Worm (Caenorhabditis elegans) whole organism, early embryonic: ENCODE results near the gene F12E12.6.

ENCODE experiments used
- B0310.2 ChIP-seq: sonication (generic microtip); optimal IDR thresholded peaks from 2 replicates; lab custom pipeline; 2016; ENCODE audit warnings: mild to moderate bottlenecking, missing genetic modification characterization, missing compliant biosample characterization
- F13C5.2 ChIP-seq: sonication (generic microtip); optimal IDR thresholded peaks from 2 replicates; lab custom pipeline; 2017; ENCODE audit warnings: mild to moderate bottlenecking, missing genetic modification characterization, inconsistent platforms, missing compliant biosample characterization
- aly-1 ChIP-seq: sonication (generic microtip); optimal IDR thresholded peaks from 2 replicates; lab custom pipeline; 2016; ENCODE audit warnings: missing genetic modification characterization, missing compliant biosample characterization
- ama-1 ChIP-seq: fragments of 150-350 bp; optimal IDR thresholded peaks from 2 replicates; lab custom pipeline; 2014
- ceh-13 ChIP-seq: fragments of 200-800 bp; sonication (Bioruptor generic); optimal IDR thresholded peaks from 2 replicates; lab custom pipeline; 2018; ENCODE audit warnings: mild to moderate bottlenecking, missing genetic modification characterization, missing compliant biosample characterization
- ceh-36 ChIP-seq: sonication (generic microtip); optimal IDR thresholded peaks from 2 replicates; lab custom pipeline; 2016; ENCODE audit warnings: missing genetic modification characterization, inconsistent platforms, missing compliant biosample characterization
- flt-1 ChIP-seq: fragments of 200-800 bp; sonication (Bioruptor generic); IDR thresholded peaks from 2 replicates; pipeline ENCODE4 v1.3.6; 2022; ENCODE audit warnings: missing genetic modification characterization, missing compliant biosample characterization
- pes-1 ChIP-seq: fragments of 200-800 bp; sonication (Bioruptor generic); IDR thresholded peaks from 2 replicates; pipeline ENCODE4 v1.3.6; 2022; ENCODE audit warnings: missing genetic modification reagents, missing genetic modification characterization, missing compliant biosample characterization
- scrt-1 ChIP-seq: fragments of 200-800 bp; sonication (Bioruptor generic); IDR thresholded peaks from 2 replicates; pipeline ENCODE4 v1.3.6; 2022; ENCODE audit warnings: missing genetic modification characterization, missing compliant biosample characterization
- sea-1 ChIP-seq: fragments of 200-800 bp; sonication (Bioruptor generic); conservative IDR thresholded peaks from 2 replicates; pipeline ENCODE4 v1.3.6; 2022; ENCODE audit warnings: missing genetic modification characterization, missing compliant biosample characterization
- tbx-11 ChIP-seq: fragments of 200-800 bp; sonication (Bioruptor generic); IDR thresholded peaks from 2 replicates; pipeline ENCODE4 v1.3.6; 2022; ENCODE audit warnings: missing genetic modification characterization, missing compliant biosample characterization
- tbx-37 ChIP-seq: fragments of 200-800 bp; sonication (Bioruptor generic); conservative IDR thresholded peaks from 2 replicates; pipeline ENCODE4 v1.3.6; 2022; ENCODE audit warnings: missing genetic modification reagents, missing genetic modification characterization, missing compliant biosample characterization
- tra-4 ChIP-seq: sonication (generic microtip); optimal IDR thresholded peaks from 2 replicates; lab custom pipeline; 2017; ENCODE audit warnings: missing genetic modification characterization, missing compliant biosample characterization

DNA sequence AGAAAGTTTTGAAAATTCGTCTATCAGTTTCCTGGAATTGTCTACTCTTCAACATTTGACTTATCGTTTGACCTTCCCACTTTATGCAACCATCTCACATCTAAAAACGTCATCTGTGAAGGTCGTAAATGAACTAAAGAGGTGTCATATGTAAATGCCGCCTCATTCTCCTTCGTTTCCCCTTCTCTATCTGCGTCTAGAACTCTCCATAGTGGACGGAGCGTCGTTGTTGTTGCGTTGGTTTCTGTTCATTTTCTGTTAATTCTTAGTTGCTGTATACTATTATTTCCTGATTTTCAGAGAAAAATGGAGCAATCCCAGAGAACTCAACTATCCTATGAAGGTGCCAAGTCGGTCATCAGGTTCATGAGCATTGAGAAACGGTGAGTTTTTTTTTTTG lies 19.8 kb downstream of the F12E12.6 start, which contains the start of gene fbxc-52:
- no peak for TF ChIP-seq B0310.2 (tag; lab: Kevin White, UChicago)
- TF ChIP-seq tbx-37 (GFP tag; lab: Robert Waterston, UW): no peak
- no peak for TF ChIP-seq ceh-36
- TF ChIP-seq sea-1 (GFP tag; lab: Robert Waterston, UW): no peak
- TF ChIP-seq ceh-13 (GFP tag; lab: Kevin White, UChicago): no peak
- TF ChIP-seq tbx-11 (GFP tag; lab: Robert Waterston, UW): no peak
- no peak for TF ChIP-seq ama-1 (lab: Kevin White, UChicago)
- no peak for TF ChIP-seq flt-1
- no peak for TF ChIP-seq F13C5.2 (tag; lab: Kevin White, UChicago)
- no peak for TF ChIP-seq scrt-1
- TF ChIP-seq aly-1 (tag; lab: Kevin White, UChicago): no peak
- no peak for TF ChIP-seq tra-4
- TF ChIP-seq pes-1: no peak
